Fruit fly (Drosophila melanogaster) S2 (cell line): Measurements from ENCODE around the gene CG4066.

ENCODE experiments used
- CG8478 ChIP-seq: fragments of >200 bp; optimal IDR thresholded peaks from 2 replicates; lab custom pipeline; 2018
- CTCF ChIP-seq, 2 experiments: fragments of >200 bp; optimal IDR thresholded peaks; 2 replicates each; lab custom pipeline; 2018

DNA sequence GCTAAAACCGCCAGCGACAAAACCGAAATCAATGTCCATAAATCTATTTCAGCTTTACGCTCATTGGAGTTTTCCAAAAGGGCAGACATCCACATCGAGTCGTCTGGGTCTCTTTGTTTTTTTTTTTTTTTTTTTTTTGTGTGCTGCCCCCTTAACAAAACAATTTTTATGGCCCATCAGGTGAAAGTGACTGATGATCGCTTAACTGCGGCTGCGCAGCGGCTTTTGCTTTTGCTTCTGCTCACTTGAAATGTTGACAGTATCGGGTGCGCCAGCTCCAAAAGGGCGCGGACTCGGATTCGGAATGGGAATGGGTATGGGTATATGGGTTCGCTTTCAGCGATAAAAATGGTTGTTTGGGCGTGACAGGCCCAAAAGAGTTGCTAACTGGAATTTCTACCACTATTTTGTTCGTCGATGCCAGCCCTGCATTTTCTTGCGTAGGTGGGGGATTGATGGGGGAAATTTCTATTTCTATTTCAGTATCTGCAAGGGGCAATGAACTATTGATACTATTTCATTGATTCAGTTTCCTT, 50.9 kb downstream of the CG4066 start:
- TF ChIP-seq CG8478 (no peak), CTCF (optimal IDR thresholded peaks at IDR 0.05; lab: Kevin White, UChicago) (no peak)
